Fruit fly (Drosophila melanogaster): ENCODE data around the gene wor.

DNA sequence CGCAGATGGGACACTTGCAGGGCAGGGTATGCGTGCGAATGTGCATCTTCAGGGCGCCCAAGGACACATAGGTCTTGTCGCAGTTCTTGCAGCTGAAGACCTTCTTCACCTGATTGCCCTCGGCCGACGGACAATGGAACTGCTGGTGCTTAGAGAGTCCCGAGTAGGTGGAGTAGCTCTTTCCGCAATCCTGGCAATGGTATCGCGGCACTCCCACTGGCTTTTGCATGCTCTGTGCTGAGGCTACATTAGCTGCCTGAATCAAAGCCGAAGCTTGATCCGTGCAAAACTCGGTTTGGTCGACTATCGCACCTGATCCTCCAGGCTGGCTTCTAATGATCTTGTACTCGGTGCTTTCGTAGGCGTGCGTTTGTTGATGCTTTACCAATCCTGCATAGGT is 1.2 kb downstream of the wor start:
- no peak for TF ChIP-seq psq (optimal IDR thresholded peaks at IDR 0.05)
- no peak for TF ChIP-seq CG8478 (optimal IDR thresholded peaks at IDR 0.05)
- TF ChIP-seq usp (GFP tag; optimal IDR thresholded peaks at IDR 0.05) = no peak
